Worm (Caenorhabditis elegans) whole organism, late embryonic: ENCODE measurements around the gene F58H7.5.

ENCODE experiments used
- K02D7.2 ChIP-seq: sonication (generic microtip); optimal IDR thresholded peaks from 2 replicates; lab custom pipeline; 2017; ENCODE audit warnings: mild to moderate bottlenecking, missing genetic modification characterization, missing compliant biosample characterization
- ceh-34 ChIP-seq: sonication (generic microtip); optimal IDR thresholded peaks from 2 replicates; lab custom pipeline; 2016; ENCODE audit warnings: mild to moderate bottlenecking, missing genetic modification characterization, missing compliant biosample characterization
- ets-4 ChIP-seq: sonication (generic microtip); optimal IDR thresholded peaks from 2 replicates; lab custom pipeline; 2016; ENCODE audit warnings: missing genetic modification characterization, missing compliant biosample characterization
- fkh-10 ChIP-seq: fragments of 150-350 bp; optimal IDR thresholded peaks from 2 replicates; lab custom pipeline; 2014; ENCODE audit warnings: missing biosample characterization, missing genetic modification reagents, missing genetic modification characterization
- hlh-6 ChIP-seq: sonication (generic microtip); optimal IDR thresholded peaks from 2 replicates; lab custom pipeline; 2016; ENCODE audit warnings: missing genotype, missing genetic modification characterization, missing compliant biosample characterization
- nhr-11 ChIP-seq: fragments of 150-350 bp; optimal IDR thresholded peaks from 2 replicates; lab custom pipeline; 2014; ENCODE audit warnings: missing biosample characterization, missing genetic modification characterization
- pag-3 ChIP-seq: sonication (generic microtip); optimal IDR thresholded peaks from 2 replicates; lab custom pipeline; 2016; ENCODE audit warnings: missing compliant biosample characterization, missing genetic modification characterization, borderline replicate concordance
- pha-2 ChIP-seq: sonication (generic microtip); optimal IDR thresholded peaks from 2 replicates; lab custom pipeline; 2017; ENCODE audit warnings: mild to moderate bottlenecking, missing genetic modification characterization, missing compliant biosample characterization
- pros-1 ChIP-seq: fragments of 150-350 bp; optimal IDR thresholded peaks from 2 replicates; lab custom pipeline; 2014; ENCODE audit warnings: missing biosample characterization, missing genetic modification reagents, missing genetic modification characterization
- tbx-2 ChIP-seq: sonication (generic microtip); optimal IDR thresholded peaks from 2 replicates; lab custom pipeline; 2016; ENCODE audit warnings: missing genetic modification characterization, missing compliant biosample characterization

DNA sequence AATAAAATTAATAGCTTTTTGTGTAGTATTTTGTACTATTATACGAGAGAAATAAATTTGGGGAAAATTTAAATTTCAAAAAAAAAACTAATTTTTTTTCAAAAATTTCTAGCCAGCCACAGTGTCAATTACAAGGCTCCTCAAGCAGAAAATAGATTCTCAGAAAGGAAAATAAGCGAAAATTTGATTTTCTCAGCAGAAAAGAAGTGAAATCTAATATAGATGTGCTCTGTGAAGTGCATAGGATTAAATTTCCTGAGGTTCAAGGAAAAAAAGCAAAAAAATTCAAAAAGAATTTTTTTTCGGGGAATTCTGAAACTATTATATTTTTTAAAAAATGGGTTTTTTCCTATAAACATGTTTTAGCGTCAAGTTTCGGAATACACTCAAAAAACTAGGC is 7.7 kb downstream of the F58H7.5 start:
- TF ChIP-seq K02D7.2 (no peak), tbx-2 (no peak), nhr-11 (tag; lab: Kevin White, UChicago) (no peak), fkh-10 (no peak), pag-3 (no peak), ceh-34 (no peak), hlh-6 (no peak), pros-1 (no peak), pha-2 (tag; lab: Kevin White, UChicago) (no peak), ets-4 (tag; lab: Kevin White, UChicago) (no peak)
